Fruit fly (Drosophila melanogaster) whole organism, embryonic: ENCODE results near the gene Rtca.

Experiments used
- Abd-B ChIP-seq: fragments of 200-800 bp; sonication (Bioruptor generic); optimal IDR thresholded peaks from 2 replicates; lab custom pipeline; 2018; ENCODE audit warnings: missing biosample characterization, mild to moderate bottlenecking, missing genetic modification characterization, moderate library complexity
- Ada2b ChIP-seq: fragments of 200-800 bp; sonication (Bioruptor generic); IDR thresholded peaks from 2 replicates; pipeline ENCODE4 v1.3.6; 2022; ENCODE audit warnings: missing biosample characterization, missing genetic modification characterization
- B-H2 ChIP-seq: fragments of 200-800 bp; sonication (Bioruptor generic); optimal IDR thresholded peaks from 2 replicates; lab custom pipeline; 2018; ENCODE audit warnings: missing biosample characterization, mild to moderate bottlenecking, missing genetic modification characterization
- Bgb ChIP-seq: fragments of 200-800 bp; sonication (Bioruptor generic); IDR thresholded peaks from 2 replicates; pipeline ENCODE4 v1.3.6; 2022; ENCODE audit warnings: missing biosample characterization, missing genetic modification characterization; ENCODE audit not compliant: partially characterized antibody
- CG10366 ChIP-seq: fragments of 200-800 bp; sonication (Bioruptor generic); IDR thresholded peaks from 2 replicates; pipeline ENCODE4 v1.3.6; 2022; ENCODE audit warnings: missing biosample characterization, missing genetic modification characterization
- CG13775 ChIP-seq: fragments of 200-800 bp; sonication (Bioruptor generic); optimal IDR thresholded peaks from 3 replicates; lab custom pipeline; 2017; ENCODE audit warnings: missing biosample characterization, mild to moderate bottlenecking, missing genetic modification characterization
- CG15696 ChIP-seq: fragments of 200-800 bp; sonication (Bioruptor generic); optimal IDR thresholded peaks from 2 replicates; lab custom pipeline; 2019; ENCODE audit warnings: missing biosample characterization, mild to moderate bottlenecking, missing genetic modification characterization, moderate library complexity
- CG16863 ChIP-seq: fragments of 200-800 bp; sonication (Bioruptor generic); optimal IDR thresholded peaks from 3 replicates; lab custom pipeline; 2016; ENCODE audit warnings: missing biosample characterization, missing genetic modification characterization
- CG1832 ChIP-seq: fragments of 200-800 bp; sonication (Bioruptor generic); optimal IDR thresholded peaks from 2 replicates; lab custom pipeline; 2017; ENCODE audit warnings: missing biosample characterization, mild to moderate bottlenecking, missing genetic modification characterization, inconsistent platforms
- CG18619 ChIP-seq: fragments of 200-800 bp; sonication (Bioruptor generic); optimal IDR thresholded peaks from 3 replicates; lab custom pipeline; 2017; ENCODE audit warnings: missing biosample characterization, mild to moderate bottlenecking, missing genetic modification characterization
- CG3065 ChIP-seq: fragments of 200-800 bp; sonication (Bioruptor generic); optimal IDR thresholded peaks from 2 replicates; lab custom pipeline; 2016; ENCODE audit warnings: missing biosample characterization, missing genetic modification characterization
- CG32532 ChIP-seq: fragments of 200-800 bp; sonication (Bioruptor generic); IDR thresholded peaks from 2 replicates; pipeline ENCODE4 v1.3.6; 2022; ENCODE audit warnings: missing biosample characterization, missing genetic modification characterization
- CG32772 ChIP-seq: fragments of 200-800 bp; sonication (Bioruptor generic); IDR thresholded peaks from 2 replicates; pipeline ENCODE4 v1.3.6; 2022; ENCODE audit warnings: missing biosample characterization, missing genetic modification characterization
- CG3847 ChIP-seq: fragments of 200-800 bp; sonication (Bioruptor generic); IDR thresholded peaks from 2 replicates; pipeline ENCODE4 v1.3.6; 2022; ENCODE audit warnings: missing biosample characterization, missing genetic modification characterization
- CG4707 ChIP-seq: fragments of 200-800 bp; sonication (Bioruptor generic); optimal IDR thresholded peaks from 2 replicates; lab custom pipeline; 2018; ENCODE audit warnings: missing biosample characterization, mild to moderate bottlenecking, missing genetic modification characterization, moderate library complexity
- CG6272 ChIP-seq: fragments of 200-800 bp; sonication (Bioruptor generic); IDR thresholded peaks from 2 replicates; pipeline ENCODE4 v1.3.6; 2022; ENCODE audit warnings: missing biosample characterization, missing genetic modification characterization
- CG8478 ChIP-seq: fragments of >200 bp; optimal IDR thresholded peaks from 2 replicates; lab custom pipeline; 2018
- Chrac-16 ChIP-seq: fragments of 200-800 bp; sonication (Bioruptor generic); optimal IDR thresholded peaks from 3 replicates; lab custom pipeline; 2016; ENCODE audit warnings: missing biosample characterization, missing genetic modification characterization
- Jarid2 ChIP-seq: fragments of 200-800 bp; sonication (Bioruptor generic); optimal IDR thresholded peaks from 3 replicates; lab custom pipeline; 2017; ENCODE audit warnings: mild to moderate bottlenecking, missing biosample characterization, missing genetic modification reagents, missing genetic modification characterization
- MTF-1 ChIP-seq: fragments of 200-800 bp; sonication (Bioruptor generic); optimal IDR thresholded peaks from 2 replicates; lab custom pipeline; 2018; ENCODE audit warnings: missing biosample characterization, mild to moderate bottlenecking, missing genetic modification characterization, borderline replicate concordance
- PHDP ChIP-seq: fragments of 200-800 bp; sonication (Bioruptor generic); optimal IDR thresholded peaks from 3 replicates; lab custom pipeline; 2018; ENCODE audit warnings: missing biosample characterization, mild to moderate bottlenecking, missing genetic modification characterization, moderate library complexity
- Sin3A ChIP-seq: fragments of >200 bp; optimal IDR thresholded peaks from 2 replicates; lab custom pipeline; 2018
- Stat92E ChIP-seq, 3 experiments: fragments of >200 bp in 2 of 3; fragments of 200-800 bp in 1 of 3; sonication (Bioruptor generic) in 1 of 3; optimal IDR thresholded peaks; 2 replicates each; lab custom pipeline; 2017 to 2019; ENCODE audit warnings: missing biosample characterization in 3 of 3, missing genetic modification characterization in 3 of 3, mild to moderate bottlenecking in 1 of 3, moderate library complexity in 1 of 3
- Trl ChIP-seq, 3 experiments: fragments of >200 bp in 2 of 3; fragments of 200-800 bp in 1 of 3; sonication (Bioruptor generic) in 1 of 3; optimal IDR thresholded peaks; 2 replicates in 1 of 3; 3 replicates in 2 of 3; lab custom pipeline; 2016 to 2017; ENCODE audit warnings: missing biosample characterization in 1 of 3, missing genetic modification characterization in 1 of 3
- bsh ChIP-seq, 2 experiments: fragments of 200-800 bp; sonication (Bioruptor generic); optimal IDR thresholded peaks; 2 replicates each; lab custom pipeline; 2017 to 2018; ENCODE audit warnings: mild to moderate bottlenecking in 2 of 2, missing biosample characterization in 2 of 2, missing genetic modification characterization in 2 of 2, moderate library complexity in 1 of 2
- cg ChIP-seq: fragments of 200-800 bp; sonication (Bioruptor generic); optimal IDR thresholded peaks from 3 replicates; lab custom pipeline; 2019; ENCODE audit warnings: missing biosample characterization, mild to moderate bottlenecking, missing genetic modification characterization, moderate library complexity
- dm ChIP-seq: fragments of 200-800 bp; sonication (Bioruptor generic); optimal IDR thresholded peaks from 3 replicates; lab custom pipeline; 2016; ENCODE audit warnings: missing biosample characterization, missing genetic modification characterization
- dysf ChIP-seq: fragments of 200-800 bp; sonication (Bioruptor generic); IDR thresholded peaks from 3 replicates; pipeline ENCODE4 v1.3.6; 2022; ENCODE audit warnings: missing biosample characterization, missing genetic modification characterization
- gfzf ChIP-seq: fragments of 200-800 bp; sonication (Bioruptor generic); optimal IDR thresholded peaks from 2 replicates; lab custom pipeline; 2016; ENCODE audit warnings: missing biosample characterization, mild to moderate bottlenecking, missing genetic modification characterization, moderate library complexity
- gro ChIP-seq: fragments of 200-800 bp; sonication (Bioruptor generic); optimal IDR thresholded peaks from 2 replicates; lab custom pipeline; 2016; ENCODE audit warnings: missing biosample characterization, missing genetic modification characterization
- hkb ChIP-seq, 2 experiments: fragments of 200-800 bp in 1 of 2; fragments of >200 bp in 1 of 2; sonication (Bioruptor generic) in 1 of 2; IDR thresholded peaks in 1 of 2; optimal IDR thresholded peaks in 1 of 2; 2 replicates each; pipeline versions ENCODE4 v1.3.6 to Lab custom; 2017 to 2022; ENCODE audit warnings: missing biosample characterization in 1 of 2, missing genetic modification characterization in 1 of 2
- lab ChIP-seq: fragments of 200-800 bp; sonication (Bioruptor generic); optimal IDR thresholded peaks from 3 replicates; lab custom pipeline; 2017; ENCODE audit warnings: missing biosample characterization, missing genetic modification characterization, mild to moderate bottlenecking, moderate library complexity, missing genetic modification reagents
- lmd ChIP-seq: fragments of 200-800 bp; sonication (Bioruptor generic); IDR thresholded peaks from 2 replicates; pipeline ENCODE4 v1.3.6; 2022; ENCODE audit warnings: missing biosample characterization, missing genetic modification characterization
- pb ChIP-seq: fragments of 200-800 bp; sonication (Bioruptor generic); optimal IDR thresholded peaks from 3 replicates; lab custom pipeline; 2016; ENCODE audit warnings: missing biosample characterization, missing genetic modification characterization
- pho ChIP-seq: fragments of 200-800 bp; sonication (Bioruptor generic); optimal IDR thresholded peaks from 2 replicates; lab custom pipeline; 2016; ENCODE audit warnings: missing biosample characterization, missing genetic modification characterization
- prd ChIP-seq, 3 experiments: fragments of >200 bp in 2 of 3; fragments of 200-800 bp in 1 of 3; sonication (Bioruptor generic) in 1 of 3; optimal IDR thresholded peaks in 2 of 3; IDR thresholded peaks in 1 of 3; 2 replicates in 2 of 3; 3 replicates in 1 of 3; pipeline versions ENCODE4 v1.3.6 to Lab custom; 2017 to 2022; ENCODE audit warnings: missing biosample characterization in 1 of 3, missing genetic modification characterization in 1 of 3
- pros ChIP-seq: fragments of 200-800 bp; sonication (Bioruptor generic); optimal IDR thresholded peaks from 3 replicates; lab custom pipeline; 2019; ENCODE audit warnings: missing biosample characterization, mild to moderate bottlenecking, missing genetic modification characterization, moderate library complexity
- pzg ChIP-seq: fragments of 200-800 bp; sonication (Bioruptor generic); optimal IDR thresholded peaks from 3 replicates; lab custom pipeline; 2018; ENCODE audit warnings: missing biosample characterization, mild to moderate bottlenecking, missing genetic modification characterization, moderate library complexity
- scrt ChIP-seq: fragments of 200-800 bp; sonication (Bioruptor generic); optimal IDR thresholded peaks from 2 replicates; lab custom pipeline; 2018; ENCODE audit warnings: missing biosample characterization, mild to moderate bottlenecking, missing genetic modification characterization, moderate library complexity
- sens-2 ChIP-seq: fragments of 200-800 bp; sonication (Bioruptor generic); IDR thresholded peaks from 2 replicates; pipeline ENCODE4 v1.3.6; 2022; ENCODE audit warnings: missing biosample characterization, missing genetic modification characterization
- tgo ChIP-seq: fragments of 200-800 bp; sonication (Bioruptor generic); IDR thresholded peaks from 3 replicates; pipeline ENCODE4 v1.3.6; 2022; ENCODE audit warnings: missing biosample characterization, missing genetic modification characterization
- vfl ChIP-seq: fragments of 200-800 bp; sonication (Bioruptor generic); optimal IDR thresholded peaks from 2 replicates; lab custom pipeline; 2016; ENCODE audit warnings: missing biosample characterization, missing genetic modification characterization
- z ChIP-seq: fragments of 200-800 bp; sonication (Bioruptor generic); IDR thresholded peaks from 3 replicates; pipeline ENCODE4 v1.3.6; 2022; ENCODE audit warnings: missing biosample characterization, missing genetic modification characterization

Rtca gene

dm6 chrX:2121716-2122601, 49.7 kb downstream of the Rtca start (continued):
- TF ChIP-seq CG32772 (GFP tag; lab: Robert Waterston, UW) (0 out of 2 replicates have a peak, but pooled peaks have one; percentile 18), Ada2b (GFP tag; lab: Robert Waterston, UW) (peak; percentile 26; the same call in 1 of the 2 replicates), Chrac-16 (GFP tag; lab: Kevin White, UChicago) (peak; percentile 4), CG18619 (GFP tag; lab: Kevin White, UChicago) (peak; percentile 7), scrt (GFP tag; lab: Kevin White, UChicago) (no peak), prd (optimal IDR thresholded peaks at IDR 0.05; lab: Kevin White, UChicago) (no peak), prd (GFP tag; IDR thresholded peaks at IDR 0.05; lab: Robert Waterston, UW) (peak; percentile 41; the same call in 2 of the 3 replicates), CG32532 (GFP tag; lab: Robert Waterston, UW) (0 out of 2 replicates have a peak, but pooled peaks have one; percentile 22), hkb (optimal IDR thresholded peaks at IDR 0.05; lab: Kevin White, UChicago) (no peak), hkb (GFP tag; IDR thresholded peaks at IDR 0.05; lab: Robert Waterston, UW) (peak; percentile 43; the same call in 1 of the 2 replicates), CG16863 (GFP tag; lab: Kevin White, UChicago) (peak; percentile 22), Stat92E (GFP tag; optimal IDR thresholded peaks at IDR 0.05; lab: Kevin White, UChicago) (peak in 1 of 3 experiments; percentile 36), tgo (GFP tag; lab: Robert Waterston, UW) (no peak), lmd (GFP tag; lab: Robert Waterston, UW) (peak; percentile 47; the same call in 1 of the 2 replicates), sens-2 (GFP tag; lab: Robert Waterston, UW) (no peak), pb (GFP tag; lab: Kevin White, UChicago) (no peak)

dm6 chrX:2123013-2123964, 51.1 kb downstream of the Rtca start, which contains the start of gene ph-d:
Gene ph-d, minus strand, starts transcription at chrX:2123286.
- peak; percentile 100 for TF ChIP-seq pros (GFP tag; lab: Kevin White, UChicago)
- peak; percentile 20 for TF ChIP-seq CG15696 (tag; lab: Kevin White, UChicago)
- no peak for TF ChIP-seq pho (GFP tag; lab: Kevin White, UChicago)
- peak; percentile 27 for TF ChIP-seq B-H2
- peak; percentile 1 for TF ChIP-seq vfl
- TF ChIP-seq lab: peak; percentile 47
- no peak for TF ChIP-seq CG4707 (GFP tag; lab: Kevin White, UChicago)
- no peak for TF ChIP-seq gfzf
- TF ChIP-seq dm (GFP tag; lab: Kevin White, UChicago): peak; percentile 67
- TF ChIP-seq cg (GFP tag; lab: Kevin White, UChicago): peak; percentile 97
- peak; percentile 55 to 71 for TF ChIP-seq bsh (GFP tag; optimal IDR thresholded peaks at IDR 0.05; lab: Kevin White, UChicago)
- TF ChIP-seq PHDP (tag; lab: Kevin White, UChicago): peak; percentile 52
- peak; percentile 71 to 85 for TF ChIP-seq Trl (optimal IDR thresholded peaks at IDR 0.05; lab: Kevin White, UChicago)
- TF ChIP-seq Trl (GFP tag; optimal IDR thresholded peaks at IDR 0.05; lab: Kevin White, UChicago): peak; percentile 27
- TF ChIP-seq CG3065 (GFP tag; lab: Kevin White, UChicago): peak; percentile 1
- no peak for TF ChIP-seq Abd-B (GFP tag; lab: Kevin White, UChicago)
- TF ChIP-seq CG6272: no peak
- TF ChIP-seq z: peak; percentile 78
- TF ChIP-seq MTF-1 (GFP tag; lab: Kevin White, UChicago): peak; percentile 70
- TF ChIP-seq CG13775 (GFP tag; lab: Kevin White, UChicago): peak; percentile 27
- peak; percentile 96 for TF ChIP-seq CG8478 (lab: Kevin White, UChicago)
- TF ChIP-seq Bgb (GFP tag; lab: Robert Waterston, UW): peak; percentile 46; the same call in 1 of the 2 replicates
- no peak for TF ChIP-seq CG3847
- TF ChIP-seq CG10366 (GFP tag; lab: Robert Waterston, UW): peak; percentile 37; the same call in 1 of the 2 replicates
- peak; percentile 91 for TF ChIP-seq Jarid2 (GFP tag; lab: Kevin White, UChicago)
- TF ChIP-seq CG1832 (GFP tag; lab: Kevin White, UChicago): peak; percentile 98
- peak; percentile 13 for TF ChIP-seq pzg (GFP tag; lab: Kevin White, UChicago)
- TF ChIP-seq gro (GFP tag; lab: Kevin White, UChicago): peak; percentile 30
- TF ChIP-seq Sin3A (lab: Kevin White, UChicago): no peak
- peak; percentile 54; the same call in 2 of the 3 replicates for TF ChIP-seq dysf (GFP tag; lab: Robert Waterston, UW)
